Fruit fly (Drosophila melanogaster) whole organism, adult: ENCODE measurements around the gene CG31908.

Experiments used
- CG1620 ChIP-seq: fragments of 200-800 bp; sonication (Bioruptor generic); optimal IDR thresholded peaks from 2 replicates; lab custom pipeline; 2016; ENCODE audit warnings: missing biosample characterization, missing genetic modification characterization
- CG5204 ChIP-seq: fragments of 200-800 bp; sonication (Bioruptor generic); optimal IDR thresholded peaks from 2 replicates; lab custom pipeline; 2016; ENCODE audit warnings: missing biosample characterization, missing genetic modification characterization
- CG7045 ChIP-seq: fragments of 200-800 bp; sonication (Bioruptor generic); optimal IDR thresholded peaks from 2 replicates; lab custom pipeline; 2017; ENCODE audit warnings: missing biosample characterization, mild to moderate bottlenecking, missing genetic modification characterization
- cnc ChIP-seq, 2 experiments: fragments of >200 bp; optimal IDR thresholded peaks; 2 replicates each; lab custom pipeline; 2017
- kay ChIP-seq: fragments of 200-800 bp; sonication (Bioruptor generic); peaks from one replicate; lab custom pipeline; 2016; ENCODE audit warnings: missing biosample characterization, missing genetic modification characterization, borderline replicate concordance
- pad ChIP-seq: fragments of 200-800 bp; sonication (Bioruptor generic); optimal IDR thresholded peaks from 3 replicates; lab custom pipeline; 2017; ENCODE audit warnings: missing biosample characterization, missing genetic modification characterization, mild to moderate bottlenecking, moderate library complexity, missing genetic modification reagents
- tj ChIP-seq: fragments of 200-800 bp; sonication (Bioruptor generic); optimal IDR thresholded peaks from 3 replicates; lab custom pipeline; 2017; ENCODE audit warnings: missing biosample characterization, mild to moderate bottlenecking, missing genetic modification characterization, moderate library complexity

DNA sequence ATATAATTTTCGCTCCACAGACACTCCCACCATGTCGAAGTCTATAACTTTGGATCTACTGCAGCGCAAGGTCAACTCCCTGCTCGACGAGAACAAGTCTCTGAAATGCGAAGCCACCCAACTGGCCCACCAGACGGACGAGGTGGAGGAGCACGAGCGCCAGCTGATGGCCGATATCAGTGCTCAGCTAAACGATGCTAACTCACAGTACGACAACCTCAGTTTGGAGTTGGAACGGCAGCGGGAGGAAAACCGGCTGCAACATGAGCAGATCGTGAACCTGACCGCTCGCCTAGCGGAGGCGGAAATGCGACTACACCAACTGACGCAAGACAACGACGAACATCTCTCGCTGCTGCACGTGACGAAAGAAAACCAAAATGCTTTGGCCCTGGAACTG, 24.6 kb upstream of the CG31908 start:
- TF ChIP-seq cnc (optimal IDR thresholded peaks at IDR 0.05; lab: Kevin White, UChicago) (no peak), tj (GFP tag; lab: Kevin White, UChicago) (no peak), pad (GFP tag; lab: Kevin White, UChicago) (no peak), CG1620 (no peak), CG7045 (no peak), kay (GFP tag; lab: Kevin White, UChicago) (no peak), CG5204 (GFP tag; lab: Kevin White, UChicago) (no peak)
